Worm (Caenorhabditis elegans) whole organism, L2 larva: ENCODE measurements around the gene jun-1.

ENCODE experiments used
- aly-2 ChIP-seq: fragments of 150-350 bp; optimal IDR thresholded peaks from 2 replicates; lab custom pipeline; 2014; ENCODE audit warnings: missing biosample characterization, missing genetic modification characterization
- ama-1 ChIP-seq: fragments of 150-350 bp; optimal IDR thresholded peaks from 2 replicates; lab custom pipeline; 2018; ENCODE audit warnings: inconsistent platforms
- egl-27 ChIP-seq: sonication (generic microtip); optimal IDR thresholded peaks from 3 replicates; lab custom pipeline; 2017; ENCODE audit warnings: missing biosample characterization, missing genetic modification reagents, missing genetic modification characterization
- elt-1 ChIP-seq: fragments of 150-350 bp; optimal IDR thresholded peaks from 2 replicates; lab custom pipeline; 2014; ENCODE audit warnings: missing biosample characterization, missing genetic modification characterization
- elt-3 ChIP-seq: sonication (generic microtip); optimal IDR thresholded peaks from 2 replicates; lab custom pipeline; 2017; ENCODE audit warnings: missing biosample characterization, missing genetic modification characterization
- mdl-1 ChIP-seq, 2 experiments: fragments of 150-350 bp in 1 of 2; sonication (generic microtip) in 1 of 2; optimal IDR thresholded peaks; 2 replicates each; lab custom pipeline; 2017; ENCODE audit warnings: missing biosample characterization in 2 of 2, missing genetic modification characterization in 2 of 2
- nhr-11 ChIP-seq: fragments of 150-350 bp; optimal IDR thresholded peaks from 2 replicates; lab custom pipeline; 2014; ENCODE audit warnings: missing biosample characterization, missing genetic modification characterization
- nhr-77 ChIP-seq: fragments of 150-350 bp; optimal IDR thresholded peaks from 2 replicates; lab custom pipeline; 2014; ENCODE audit warnings: missing biosample characterization, missing genetic modification characterization
- zag-1 ChIP-seq: fragments of 150-350 bp; optimal IDR thresholded peaks from 2 replicates; lab custom pipeline; 2014; ENCODE audit warnings: missing biosample characterization, missing genetic modification characterization

DNA sequence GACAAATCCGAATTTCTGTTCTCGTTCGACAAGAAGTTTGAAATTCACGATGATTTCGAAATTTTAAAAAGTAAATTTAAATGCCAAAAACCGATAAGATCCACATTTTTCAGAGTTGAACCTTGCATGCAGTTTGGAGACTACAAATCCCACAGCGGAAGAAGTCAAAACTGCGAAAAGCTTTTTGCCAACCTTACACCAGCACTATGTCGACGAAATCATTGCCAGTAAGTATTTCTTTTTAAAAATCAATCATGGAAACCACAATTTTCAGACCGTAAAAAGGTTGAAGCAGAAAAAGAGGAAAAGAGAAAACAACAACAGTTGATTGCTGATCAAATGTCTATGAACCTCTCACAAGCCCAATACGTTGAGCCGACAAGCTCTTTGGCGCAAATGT lies 57.9 kb downstream of the jun-1 start:
- no peak for TF ChIP-seq egl-27 (tag; lab: Kevin White, UChicago)
- no peak for TF ChIP-seq nhr-77 (tag; lab: Kevin White, UChicago)
- TF ChIP-seq elt-1: no peak
- no peak for TF ChIP-seq zag-1 (tag; lab: Kevin White, UChicago)
- TF ChIP-seq mdl-1 (tag; optimal IDR thresholded peaks at IDR 0.05; lab: Kevin White, UChicago): no peak
- TF ChIP-seq elt-3 (tag; lab: Kevin White, UChicago): no peak
- TF ChIP-seq aly-2: no peak
- TF ChIP-seq nhr-11: no peak
- TF ChIP-seq ama-1 (lab: Kevin White, UChicago): no peak
